Worm (Caenorhabditis elegans) whole organism, late embryonic: ENCODE measurements around the gene maoc-1.

ENCODE experiments used
- C08G9.2 ChIP-seq: sonication (generic microtip); optimal IDR thresholded peaks from 2 replicates; lab custom pipeline; 2016; ENCODE audit warnings: mild to moderate bottlenecking, missing genetic modification characterization, moderate library complexity, missing compliant biosample characterization
- K02D7.2 ChIP-seq: sonication (generic microtip); optimal IDR thresholded peaks from 2 replicates; lab custom pipeline; 2017; ENCODE audit warnings: mild to moderate bottlenecking, missing genetic modification characterization, missing compliant biosample characterization
- K09A11.1 ChIP-seq: sonication (generic microtip); optimal IDR thresholded peaks from 2 replicates; lab custom pipeline; 2017; ENCODE audit warnings: antibody characterized with exemption, mild to moderate bottlenecking, missing genetic modification characterization, missing compliant biosample characterization; ENCODE audit not compliant: insufficient read depth
- ceh-14 ChIP-seq: sonication (generic microtip); optimal IDR thresholded peaks from 2 replicates; lab custom pipeline; 2016; ENCODE audit warnings: missing genotype, missing genetic modification characterization, missing compliant biosample characterization
- ceh-18 ChIP-seq: sonication (generic microtip); optimal IDR thresholded peaks from 2 replicates; lab custom pipeline; 2016; ENCODE audit warnings: missing genetic modification characterization, missing compliant biosample characterization
- ceh-19 ChIP-seq: fragments of 200-800 bp; sonication (Bioruptor generic); optimal IDR thresholded peaks from 2 replicates; lab custom pipeline; 2018; ENCODE audit warnings: mild to moderate bottlenecking, missing genetic modification characterization, missing compliant biosample characterization
- ceh-2 ChIP-seq: sonication (generic microtip); optimal IDR thresholded peaks from 2 replicates; lab custom pipeline; 2016; ENCODE audit warnings: missing genotype, missing genetic modification characterization, missing compliant biosample characterization
- ceh-24 ChIP-seq: sonication (generic microtip); optimal IDR thresholded peaks from 2 replicates; lab custom pipeline; 2016; ENCODE audit warnings: mild to moderate bottlenecking, missing genetic modification characterization, missing compliant biosample characterization
- ceh-31 ChIP-seq: sonication (generic microtip); optimal IDR thresholded peaks from 2 replicates; lab custom pipeline; 2016; ENCODE audit warnings: missing genetic modification characterization, missing compliant biosample characterization
- ceh-45 ChIP-seq: fragments of 200-800 bp; sonication (Bioruptor generic); IDR thresholded peaks from 2 replicates; pipeline ENCODE4 v1.3.6; 2022; ENCODE audit warnings: missing genetic modification reagents, missing genetic modification characterization, missing compliant biosample characterization
- ceh-6 ChIP-seq: fragments of 200-800 bp; sonication (Bioruptor generic); optimal IDR thresholded peaks from 2 replicates; lab custom pipeline; 2018; ENCODE audit warnings: mild to moderate bottlenecking, missing genetic modification characterization, missing compliant biosample characterization
- dmd-4 ChIP-seq: sonication (generic microtip); optimal IDR thresholded peaks from 2 replicates; lab custom pipeline; 2016; ENCODE audit warnings: borderline replicate concordance, missing genetic modification characterization, missing compliant biosample characterization
- elt-2 ChIP-seq: sonication (generic microtip); optimal IDR thresholded peaks from 2 replicates; lab custom pipeline; 2016; ENCODE audit warnings: missing genetic modification reagents, missing genetic modification characterization, missing compliant biosample characterization
- elt-4 ChIP-seq: sonication (generic microtip); optimal IDR thresholded peaks from 2 replicates; lab custom pipeline; 2016; ENCODE audit warnings: missing genetic modification characterization, missing compliant biosample characterization
- fax-1 ChIP-seq: sonication (generic microtip); optimal IDR thresholded peaks from 2 replicates; lab custom pipeline; 2016; ENCODE audit warnings: missing genotype, missing genetic modification characterization, missing compliant biosample characterization
- fkh-10 ChIP-seq: fragments of 150-350 bp; optimal IDR thresholded peaks from 2 replicates; lab custom pipeline; 2014; ENCODE audit warnings: missing biosample characterization, missing genetic modification reagents, missing genetic modification characterization
- fkh-6 ChIP-seq: sonication (generic microtip); optimal IDR thresholded peaks from 2 replicates; lab custom pipeline; 2016; ENCODE audit warnings: missing genetic modification characterization, missing compliant biosample characterization
- hlh-13 ChIP-seq: fragments of 200-800 bp; sonication (Bioruptor generic); optimal IDR thresholded peaks from 2 replicates; lab custom pipeline; 2018; ENCODE audit warnings: mild to moderate bottlenecking, missing genetic modification characterization, missing compliant biosample characterization
- hlh-15 ChIP-seq: sonication (generic microtip); optimal IDR thresholded peaks from 2 replicates; lab custom pipeline; 2016; ENCODE audit warnings: missing genetic modification characterization, missing compliant biosample characterization
- hlh-30 ChIP-seq: sonication (generic microtip); optimal IDR thresholded peaks from 2 replicates; lab custom pipeline; 2017; ENCODE audit warnings: antibody characterized with exemption, missing genetic modification characterization, missing compliant biosample characterization; ENCODE audit not compliant: insufficient read depth
- hlh-8 ChIP-seq: sonication (generic microtip); optimal IDR thresholded peaks from 2 replicates; lab custom pipeline; 2016; ENCODE audit warnings: missing genotype, missing genetic modification characterization, missing compliant biosample characterization
- mec-3 ChIP-seq: sonication (generic microtip); optimal IDR thresholded peaks from 2 replicates; lab custom pipeline; 2016; ENCODE audit warnings: borderline replicate concordance, missing genetic modification characterization, missing compliant biosample characterization
- nhr-232 ChIP-seq: sonication (generic microtip); optimal IDR thresholded peaks from 2 replicates; lab custom pipeline; 2016; ENCODE audit warnings: missing genetic modification characterization, missing compliant biosample characterization
- npax-4 ChIP-seq: sonication (generic microtip); optimal IDR thresholded peaks from 2 replicates; lab custom pipeline; 2016; ENCODE audit warnings: missing genetic modification characterization, missing compliant biosample characterization
- odd-2 ChIP-seq: sonication (generic microtip); optimal IDR thresholded peaks from 2 replicates; lab custom pipeline; 2017; ENCODE audit warnings: antibody characterized with exemption, mild to moderate bottlenecking, missing genetic modification characterization, missing compliant biosample characterization
- pag-3 ChIP-seq: sonication (generic microtip); optimal IDR thresholded peaks from 2 replicates; lab custom pipeline; 2016; ENCODE audit warnings: missing compliant biosample characterization, missing genetic modification characterization, borderline replicate concordance
- pha-2 ChIP-seq: sonication (generic microtip); optimal IDR thresholded peaks from 2 replicates; lab custom pipeline; 2017; ENCODE audit warnings: mild to moderate bottlenecking, missing genetic modification characterization, missing compliant biosample characterization
- pha-4 ChIP-seq: fragments of 150-350 bp; optimal IDR thresholded peaks from 2 replicates; lab custom pipeline; 2018; ENCODE audit warnings: missing biosample characterization, missing genetic modification reagents, missing genetic modification characterization
- pqm-1 ChIP-seq: sonication (generic microtip); optimal IDR thresholded peaks from 2 replicates; lab custom pipeline; 2016; ENCODE audit warnings: missing genetic modification characterization, missing compliant biosample characterization
- ref-2 ChIP-seq: sonication (generic microtip); optimal IDR thresholded peaks from 2 replicates; lab custom pipeline; 2016; ENCODE audit warnings: missing genetic modification characterization, missing compliant biosample characterization
- sox-4 ChIP-seq: sonication (generic microtip); optimal IDR thresholded peaks from 2 replicates; lab custom pipeline; 2017; ENCODE audit warnings: mild to moderate bottlenecking, missing genetic modification characterization, inconsistent platforms, missing compliant biosample characterization
- syd-9 ChIP-seq: sonication (generic microtip); optimal IDR thresholded peaks from 2 replicates; lab custom pipeline; 2016; ENCODE audit warnings: mild to moderate bottlenecking, missing genetic modification characterization, moderate library complexity, missing compliant biosample characterization
- tbx-2 ChIP-seq: sonication (generic microtip); optimal IDR thresholded peaks from 2 replicates; lab custom pipeline; 2016; ENCODE audit warnings: missing genetic modification characterization, missing compliant biosample characterization
- tbx-7 ChIP-seq: sonication (generic microtip); optimal IDR thresholded peaks from 2 replicates; lab custom pipeline; 2016; ENCODE audit warnings: missing genotype, missing genetic modification characterization, missing compliant biosample characterization
- ttx-3 ChIP-seq: sonication (generic microtip); optimal IDR thresholded peaks from 2 replicates; lab custom pipeline; 2016; ENCODE audit warnings: missing genetic modification reagents, missing genetic modification characterization, missing compliant biosample characterization
- unc-55 ChIP-seq: sonication (generic microtip); optimal IDR thresholded peaks from 2 replicates; lab custom pipeline; 2017; ENCODE audit warnings: missing biosample characterization, missing genetic modification reagents, missing genetic modification characterization
- unc-86 ChIP-seq: sonication (generic microtip); optimal IDR thresholded peaks from 2 replicates; lab custom pipeline; 2016; ENCODE audit warnings: missing genetic modification characterization, missing compliant biosample characterization

The maoc-1 gene

ce11 chrII:7225864-7226522 is 29.9 kb downstream of the maoc-1 start, which contains the start of gene clh-3:
clh-3 (minus strand) TSS chrII:7225914.
- no peak for TF ChIP-seq hlh-15 (tag; lab: Kevin White, UChicago)
- no peak for TF ChIP-seq hlh-8 (tag; lab: Kevin White, UChicago)
- TF ChIP-seq ceh-19 (GFP tag; lab: Kevin White, UChicago): no peak
- TF ChIP-seq unc-55 (GFP tag; lab: Kevin White, UChicago): no peak
- no peak for TF ChIP-seq hlh-30 (tag; lab: Kevin White, UChicago)
- TF ChIP-seq pha-4 (tag; lab: Kevin White, UChicago): no peak
- no peak for TF ChIP-seq elt-2 (tag; lab: Kevin White, UChicago)
- no peak for TF ChIP-seq pha-2 (tag; lab: Kevin White, UChicago)
- no peak for TF ChIP-seq sox-4 (tag; lab: Kevin White, UChicago)
- no peak for TF ChIP-seq K09A11.1 (tag; lab: Kevin White, UChicago)
- TF ChIP-seq elt-4 (tag; lab: Kevin White, UChicago): no peak
- TF ChIP-seq dmd-4 (tag; lab: Kevin White, UChicago): no peak
- TF ChIP-seq ceh-31 (tag; lab: Kevin White, UChicago): no peak

DNA sequence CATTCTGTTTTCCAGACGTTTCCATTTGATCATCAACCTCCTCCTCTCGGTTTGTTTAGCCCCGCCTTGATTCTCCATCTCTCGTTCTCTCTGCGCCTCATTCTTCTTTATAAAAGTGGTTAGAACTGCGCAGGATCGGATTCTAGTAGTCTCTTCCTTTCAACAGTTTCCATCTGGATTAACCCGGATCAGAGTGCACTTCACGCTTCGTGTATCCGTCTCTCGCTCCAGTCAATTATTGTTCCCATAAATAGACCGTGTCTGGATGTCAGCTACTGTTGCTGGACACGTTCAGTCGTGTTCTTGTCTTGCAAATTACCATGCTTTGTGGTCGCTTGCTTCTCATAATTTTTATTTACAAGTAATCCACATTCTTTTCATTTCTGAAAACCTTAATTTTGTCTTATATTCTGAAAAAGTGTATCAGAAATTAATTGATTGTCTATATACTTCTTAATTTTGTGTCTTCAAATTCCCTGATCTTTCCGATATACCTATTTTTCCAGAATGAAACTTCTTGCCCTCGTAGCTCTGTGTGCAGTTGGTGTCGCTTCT is 32.6 kb downstream of the maoc-1 start, which contains the start of gene F32A5.4:
TSS of gene F32A5.4 (plus strand) at position 505 of the 555 bp plus-strand sequence.
- TF ChIP-seq fkh-6: no peak
- no peak for TF ChIP-seq ceh-24 (tag; lab: Kevin White, UChicago)
- TF ChIP-seq K02D7.2 (tag; lab: Kevin White, UChicago): no peak
- no peak for TF ChIP-seq hlh-15 (tag; lab: Kevin White, UChicago)
- no peak for TF ChIP-seq fax-1
- no peak for TF ChIP-seq ceh-45
- no peak for TF ChIP-seq ceh-18 (tag; lab: Kevin White, UChicago)
- no peak for TF ChIP-seq pqm-1
- TF ChIP-seq unc-86 (tag; lab: Kevin White, UChicago): no peak
- no peak for TF ChIP-seq mec-3 (tag; lab: Kevin White, UChicago)
- TF ChIP-seq ref-2 (tag; lab: Kevin White, UChicago): no peak
- TF ChIP-seq npax-4: no peak
- no peak for TF ChIP-seq tbx-7
- TF ChIP-seq elt-2 (tag; lab: Kevin White, UChicago): no peak
- no peak for TF ChIP-seq nhr-232 (tag; lab: Kevin White, UChicago)
- no peak for TF ChIP-seq odd-2 (tag; lab: Kevin White, UChicago)

DNA sequence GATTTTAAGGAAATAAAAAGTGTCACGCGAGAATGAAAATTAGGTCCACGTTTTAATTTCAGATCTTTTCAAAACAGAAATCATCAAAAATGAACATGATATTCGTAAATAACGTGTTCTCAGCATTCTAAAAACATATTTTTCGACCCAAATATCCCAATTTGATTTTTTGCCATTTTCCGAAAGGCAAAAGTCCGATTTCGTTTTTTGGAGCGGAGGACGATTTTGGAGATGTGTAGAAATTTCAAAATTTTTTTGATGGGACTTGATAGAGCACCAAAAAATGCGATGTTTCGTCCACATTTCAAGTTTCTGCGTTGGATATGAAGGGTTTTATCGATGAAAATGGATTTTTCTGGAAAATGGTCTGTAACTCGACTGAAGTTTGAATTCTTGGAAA is 34.6 kb downstream of the maoc-1 start:
- no peak for TF ChIP-seq ceh-2 (tag; lab: Kevin White, UChicago)
- no peak for TF ChIP-seq ttx-3
- TF ChIP-seq pqm-1: no peak
- no peak for TF ChIP-seq ceh-14 (tag; lab: Kevin White, UChicago)
- TF ChIP-seq pag-3 (tag; lab: Kevin White, UChicago): no peak
- TF ChIP-seq tbx-2 (tag; lab: Kevin White, UChicago): no peak
- no peak for TF ChIP-seq fkh-10 (GFP tag; lab: Kevin White, UChicago)
- TF ChIP-seq ceh-6 (GFP tag; lab: Kevin White, UChicago): no peak
- TF ChIP-seq syd-9 (tag; lab: Kevin White, UChicago): no peak
- no peak for TF ChIP-seq fax-1
- TF ChIP-seq hlh-13 (GFP tag; lab: Kevin White, UChicago): no peak
- no peak for TF ChIP-seq dmd-4 (tag; lab: Kevin White, UChicago)
- no peak for TF ChIP-seq C08G9.2 (tag; lab: Kevin White, UChicago)
